ENCODE assay signal across 1 fruit fly cellular context in the genomic region with DNA sequence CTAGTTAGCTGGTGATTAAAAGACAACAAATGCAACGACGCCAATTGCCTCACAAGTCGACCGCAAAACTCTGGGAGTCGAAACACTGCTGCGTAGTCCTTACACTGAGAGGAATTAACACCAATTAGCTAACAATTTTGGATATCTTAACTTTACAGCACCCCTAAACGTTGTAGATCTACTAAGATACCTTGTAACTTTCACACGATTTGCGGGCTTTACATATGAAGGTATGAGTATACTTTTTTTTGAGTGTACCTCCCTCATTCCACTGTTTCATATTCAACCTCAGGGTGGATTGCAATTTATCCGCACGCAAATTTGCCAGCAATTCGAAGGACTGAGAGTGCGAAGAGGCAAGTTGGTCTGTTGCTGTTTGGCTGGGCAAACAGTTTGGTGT.
A peak's percentile ranks its signal among the peaks of the same experiment; 100 is the strongest.
TF ChIP-seq lines count a peak whose summit lies in the region.

No protein-coding gene starts in this region.

TF ChIP-seq in whole organism, embryonic, 481 proteins besides CTCF, POLR2A, EP300 and RAD21 (continued from another document):
- no peak for TF ChIP-seq toy (GFP tag; IDR thresholded peaks at IDR 0.05; lab: Robert Waterston, UW)
- no peak for TF ChIP-seq CG17912 (GFP tag; optimal IDR thresholded peaks at IDR 0.05; lab: Kevin White, UChicago)
- TF ChIP-seq CrebB (tag; optimal IDR thresholded peaks at IDR 0.05; lab: Kevin White, UChicago), result no peak
- TF ChIP-seq Hand (GFP tag; optimal IDR thresholded peaks at IDR 0.05; lab: Kevin White, UChicago), result no peak
- TF ChIP-seq eve (GFP tag; optimal IDR thresholded peaks at IDR 0.05; lab: Kevin White, UChicago), result peak in 1 of 2 experiments; percentile 5
- no peak for TF ChIP-seq stwl (tag; optimal IDR thresholded peaks at IDR 0.05; lab: Kevin White, UChicago)
- peak; percentile 5 for TF ChIP-seq CG17359 (tag; optimal IDR thresholded peaks at IDR 0.05; lab: Kevin White, UChicago)
- TF ChIP-seq pum (GFP tag; optimal IDR thresholded peaks at IDR 0.05; lab: Kevin White, UChicago), result no peak
- no peak for TF ChIP-seq Sox102F (GFP tag; optimal IDR thresholded peaks at IDR 0.05; lab: Kevin White, UChicago)
- TF ChIP-seq en (GFP tag; optimal IDR thresholded peaks at IDR 0.05; lab: Kevin White, UChicago), result no peak
- TF ChIP-seq dm (GFP tag; optimal IDR thresholded peaks at IDR 0.05; lab: Kevin White, UChicago), result no peak
- TF ChIP-seq Aef1 (GFP tag; IDR thresholded peaks at IDR 0.05; lab: Robert Waterston, UW), result no peak
- TF ChIP-seq CG17328 (GFP tag; IDR thresholded peaks at IDR 0.05; lab: Robert Waterston, UW), result 0 out of 2 replicates have a peak, but pooled peaks have one; percentile 37
- TF ChIP-seq CG31365 (tag; optimal IDR thresholded peaks at IDR 0.05; lab: Kevin White, UChicago), result no peak
- TF ChIP-seq vvl (GFP tag; IDR thresholded peaks at IDR 0.05; lab: Robert Waterston, UW), result 0 out of 2 replicates have a peak, but pooled peaks have one; percentile 32
- TF ChIP-seq z (GFP tag; IDR thresholded peaks at IDR 0.05; lab: Robert Waterston, UW), result no peak
- no peak for TF ChIP-seq CG14050 (GFP tag; IDR thresholded peaks at IDR 0.05; lab: Robert Waterston, UW)
- no peak for TF ChIP-seq CG11560 (tag; IDR thresholded peaks at IDR 0.05; lab: Robert Waterston, UW)
- TF ChIP-seq mld (GFP tag; IDR thresholded peaks at IDR 0.05; lab: Robert Waterston, UW; ENCODE audit: partially characterized antibody), result no peak; the same call in 2 of the 3 replicates
- no peak for TF ChIP-seq Dip3 (GFP tag; optimal IDR thresholded peaks at IDR 0.05; lab: Kevin White, UChicago)
- TF ChIP-seq HmgD (GFP tag; optimal IDR thresholded peaks at IDR 0.05; lab: Kevin White, UChicago), result no peak
- TF ChIP-seq Ets97D (GFP tag; optimal IDR thresholded peaks at IDR 0.05; lab: Kevin White, UChicago), result no peak
- TF ChIP-seq CG18476 (GFP tag; optimal IDR thresholded peaks at IDR 0.05; lab: Kevin White, UChicago), result no peak
- TF ChIP-seq mam (GFP tag; optimal IDR thresholded peaks at IDR 0.05; lab: Kevin White, UChicago), result no peak
- peak; percentile 88 for TF ChIP-seq Ets65A (GFP tag; lab: Kevin White, UChicago)
- no peak for TF ChIP-seq Six4 (GFP tag; optimal IDR thresholded peaks at IDR 0.05; lab: Kevin White, UChicago)
- TF ChIP-seq sens (GFP tag; lab: Kevin White, UChicago), result peak; percentile 66
- peak; percentile 17 for TF ChIP-seq Oli (tag; optimal IDR thresholded peaks at IDR 0.05; lab: Kevin White, UChicago)
- TF ChIP-seq odd (GFP tag; optimal IDR thresholded peaks at IDR 0.05; lab: Kevin White, UChicago), result no peak
- TF ChIP-seq bab2 (GFP tag; optimal IDR thresholded peaks at IDR 0.05; lab: Kevin White, UChicago), result peak; percentile 23
- no peak for TF ChIP-seq ind (GFP tag; optimal IDR thresholded peaks at IDR 0.05; lab: Kevin White, UChicago)
- no peak for TF ChIP-seq corto (GFP tag; optimal IDR thresholded peaks at IDR 0.05; lab: Kevin White, UChicago)
- peak; percentile 14 for TF ChIP-seq CG10979 (tag; optimal IDR thresholded peaks at IDR 0.05; lab: Kevin White, UChicago)
- TF ChIP-seq prd (optimal IDR thresholded peaks at IDR 0.05; lab: Kevin White, UChicago), result no peak
- TF ChIP-seq prd (GFP tag; IDR thresholded peaks at IDR 0.05; lab: Robert Waterston, UW), result peak; percentile 50; the same call in 2 of the 3 replicates
- TF ChIP-seq CG6791 (GFP tag; IDR thresholded peaks at IDR 0.05; lab: Robert Waterston, UW; ENCODE audit: partially characterized antibody), result no peak
- TF ChIP-seq CG3407 (GFP tag; optimal IDR thresholded peaks at IDR 0.05; lab: Kevin White, UChicago), result no peak
- no peak for TF ChIP-seq CG2202 (tag; optimal IDR thresholded peaks at IDR 0.05; lab: Kevin White, UChicago)
- peak; percentile 26 for TF ChIP-seq Chrac-16 (GFP tag; optimal IDR thresholded peaks at IDR 0.05; lab: Kevin White, UChicago)
- TF ChIP-seq tap (tag; optimal IDR thresholded peaks at IDR 0.05; lab: Kevin White, UChicago), result no peak
- no peak for TF ChIP-seq CG1602 (GFP tag; optimal IDR thresholded peaks at IDR 0.05; lab: Kevin White, UChicago)
- no peak for TF ChIP-seq crol (GFP tag; IDR thresholded peaks at IDR 0.05; lab: Robert Waterston, UW)
- TF ChIP-seq CG7839 (tag; optimal IDR thresholded peaks at IDR 0.05; lab: Kevin White, UChicago), result peak; percentile 16
- TF ChIP-seq Max (GFP tag; optimal IDR thresholded peaks at IDR 0.05; lab: Kevin White, UChicago), result no peak
- no peak for TF ChIP-seq dysf (GFP tag; IDR thresholded peaks at IDR 0.05; lab: Robert Waterston, UW)
- TF ChIP-seq sens-2 (GFP tag; IDR thresholded peaks at IDR 0.05; lab: Robert Waterston, UW), result 0 out of 2 replicates have a peak, but pooled peaks have one; percentile 6
- TF ChIP-seq CG18262 (tag; optimal IDR thresholded peaks at IDR 0.05; lab: Kevin White, UChicago), result peak; percentile 21
- TF ChIP-seq nau (GFP tag; optimal IDR thresholded peaks at IDR 0.05; lab: Kevin White, UChicago), result no peak
- TF ChIP-seq CG13287 (GFP tag; IDR thresholded peaks at IDR 0.05; lab: Robert Waterston, UW; ENCODE audit: partially characterized antibody), result no peak
- TF ChIP-seq tup (GFP tag; optimal IDR thresholded peaks at IDR 0.05; lab: Kevin White, UChicago), result no peak
- TF ChIP-seq CG32532 (GFP tag; IDR thresholded peaks at IDR 0.05; lab: Robert Waterston, UW), result no peak
- TF ChIP-seq unpg (GFP tag; optimal IDR thresholded peaks at IDR 0.05; lab: Kevin White, UChicago), result peak; percentile 6
- no peak for TF ChIP-seq psq (GFP tag; optimal IDR thresholded peaks at IDR 0.05; lab: Kevin White, UChicago)
- no peak for TF ChIP-seq CG6813 (GFP tag; optimal IDR thresholded peaks at IDR 0.05; lab: Kevin White, UChicago)
- TF ChIP-seq CkIIα-i1 (GFP tag; IDR thresholded peaks at IDR 0.05; lab: Robert Waterston, UW), result no peak
- 0 out of 2 replicates have a peak, but pooled peaks have one; percentile 43 for TF ChIP-seq CG4404 (GFP tag; IDR thresholded peaks at IDR 0.05; lab: Robert Waterston, UW)
- TF ChIP-seq chn (GFP tag; optimal IDR thresholded peaks at IDR 0.05; lab: Kevin White, UChicago), result no peak
- TF ChIP-seq CG13775 (GFP tag; optimal IDR thresholded peaks at IDR 0.05; lab: Kevin White, UChicago), result no peak
- peak; percentile 0 for TF ChIP-seq CG10267 (tag; optimal IDR thresholded peaks at IDR 0.05; lab: Kevin White, UChicago)
- no peak for TF ChIP-seq jumu (GFP tag; optimal IDR thresholded peaks at IDR 0.05; lab: Kevin White, UChicago)
- no peak for TF ChIP-seq inv (GFP tag; IDR thresholded peaks at IDR 0.05; lab: Robert Waterston, UW; ENCODE audit: partially characterized antibody)
- no peak for TF ChIP-seq sima (GFP tag; optimal IDR thresholded peaks at IDR 0.05; lab: Kevin White, UChicago)
- no peak for TF ChIP-seq ato (GFP tag; IDR thresholded peaks at IDR 0.05; lab: Robert Waterston, UW; ENCODE audit: partially characterized antibody)
- TF ChIP-seq CG12391 (tag; optimal IDR thresholded peaks at IDR 0.05; lab: Kevin White, UChicago), result no peak
- no peak for TF ChIP-seq CG4424 (GFP tag; optimal IDR thresholded peaks at IDR 0.05; lab: Kevin White, UChicago)
- TF ChIP-seq Awh (GFP tag; IDR thresholded peaks at IDR 0.05; lab: Robert Waterston, UW), result no peak
- no peak for TF ChIP-seq Jarid2 (GFP tag; optimal IDR thresholded peaks at IDR 0.05; lab: Kevin White, UChicago)
- peak; percentile 20 for TF ChIP-seq CG11504 (tag; optimal IDR thresholded peaks at IDR 0.05; lab: Kevin White, UChicago)
- TF ChIP-seq dpn (GFP tag; optimal IDR thresholded peaks at IDR 0.05; lab: Kevin White, UChicago), result no peak
- TF ChIP-seq wdn (GFP tag; IDR thresholded peaks at IDR 0.05; lab: Robert Waterston, UW), result no peak
- no peak for TF ChIP-seq CG13424 (tag; optimal IDR thresholded peaks at IDR 0.05; lab: Kevin White, UChicago)
- no peak for TF ChIP-seq CG14860 (GFP tag; IDR thresholded peaks at IDR 0.05; lab: Robert Waterston, UW; ENCODE audit: partially characterized antibody)
- TF ChIP-seq dan (GFP tag; IDR thresholded peaks at IDR 0.05; lab: Robert Waterston, UW), result no peak
- peak; percentile 35 for TF ChIP-seq gem (tag; optimal IDR thresholded peaks at IDR 0.05; lab: Kevin White, UChicago)
- no peak for TF ChIP-seq pan (optimal IDR thresholded peaks at IDR 0.05; lab: Kevin White, UChicago)
- TF ChIP-seq pan (GFP tag; optimal IDR thresholded peaks at IDR 0.05 in 1 of 2, IDR thresholded peaks at IDR 0.05 in 1 of 2), result peak in 1 of 2 experiments; percentile 10
- TF ChIP-seq pnt (GFP tag; optimal IDR thresholded peaks at IDR 0.05; lab: Kevin White, UChicago), result no peak
- no peak for TF ChIP-seq CG5180 (GFP tag; optimal IDR thresholded peaks at IDR 0.05; lab: Kevin White, UChicago)
- TF ChIP-seq Dfd (GFP tag; optimal IDR thresholded peaks at IDR 0.05; lab: Kevin White, UChicago), result no peak
- TF ChIP-seq zen (tag; optimal IDR thresholded peaks at IDR 0.05; lab: Kevin White, UChicago), result no peak
- 0 out of 3 replicates have a peak, but pooled peaks have one; percentile 31 for TF ChIP-seq otp (GFP tag; IDR thresholded peaks at IDR 0.05; lab: Robert Waterston, UW)
- no peak for TF ChIP-seq CG3281 (GFP tag; optimal IDR thresholded peaks at IDR 0.05; lab: Kevin White, UChicago)
- peak; percentile 31 for TF ChIP-seq CG9727 (GFP tag; optimal IDR thresholded peaks at IDR 0.05; lab: Kevin White, UChicago)
- no peak for TF ChIP-seq CG7786 (GFP tag; optimal IDR thresholded peaks at IDR 0.05; lab: Kevin White, UChicago)
